Worm (Caenorhabditis elegans): ENCODE measurements around the gene fbxb-106.

ce11 chrII:2796431-2796830, 34.2 kb downstream of the fbxb-106 start:
- TF ChIP-seq mdl-1 (tag; optimal IDR thresholded peaks at IDR 0.05) (no peak), snpc-4 (tag; optimal IDR thresholded peaks at IDR 0.05) (no peak), ztf-4 (tag; optimal IDR thresholded peaks at IDR 0.05) (no peak), mbf-1 (tag; optimal IDR thresholded peaks at IDR 0.05) (no peak)
